Worm (Caenorhabditis elegans): Measurements from ENCODE around the gene math-22.

The math-22 gene

DNA sequence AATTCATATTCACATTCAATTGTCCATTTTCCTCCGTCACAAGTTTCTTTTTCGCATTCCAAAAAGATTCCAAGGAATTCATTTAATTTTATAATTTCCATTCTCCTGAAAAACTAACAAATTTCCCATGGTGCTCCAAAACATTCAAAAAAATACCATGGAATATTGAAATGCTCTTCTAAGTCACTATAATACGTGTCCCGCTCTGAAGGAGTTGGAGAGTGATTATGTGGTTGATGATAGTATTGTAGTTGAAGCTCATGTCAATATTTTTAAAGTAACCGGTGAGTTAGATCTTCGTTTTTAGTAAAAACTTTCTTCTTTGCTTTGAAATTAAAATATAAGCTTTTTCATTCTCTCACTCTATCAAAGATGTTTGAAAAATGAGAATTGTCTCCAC is 14.5 kb upstream of the math-22 start, which contains the start of gene math-9:
Gene math-9 (minus strand): TSS at position 101 of the 400 bp plus-strand sequence.
- TF ChIP-seq ztf-4 (tag; optimal IDR thresholded peaks at IDR 0.05) (no peak), nhr-12 (tag; optimal IDR thresholded peaks at IDR 0.05) (no peak), nhr-77 (tag; optimal IDR thresholded peaks at IDR 0.05) (no peak), lin-15B (tag; optimal IDR thresholded peaks at IDR 0.05) (no peak), nhr-25 (tag; optimal IDR thresholded peaks at IDR 0.05) (no peak), elt-2 (tag; optimal IDR thresholded peaks at IDR 0.05) (no peak), elt-3 (tag; optimal IDR thresholded peaks at IDR 0.05) (no peak), mml-1 (tag; optimal IDR thresholded peaks at IDR 0.05) (no peak), fos-1 (tag; optimal IDR thresholded peaks at IDR 0.05) (no peak), nhr-28 (tag; optimal IDR thresholded peaks at IDR 0.05) (no peak), ama-1 (optimal IDR thresholded peaks at IDR 0.05) (no peak)

- no peak for TF ChIP-seq nhr-11 (tag; optimal IDR thresholded peaks at IDR 0.05)
- no peak for TF ChIP-seq snpc-4 (tag; optimal IDR thresholded peaks at IDR 0.05)
- no peak for TF ChIP-seq elt-3 (tag; optimal IDR thresholded peaks at IDR 0.05)
- no peak for TF ChIP-seq fos-1 (tag; optimal IDR thresholded peaks at IDR 0.05)
- TF ChIP-seq ztf-11 (tag; optimal IDR thresholded peaks at IDR 0.05) = no peak
- no peak for TF ChIP-seq mml-1 (tag; optimal IDR thresholded peaks at IDR 0.05)
- no peak for TF ChIP-seq fkh-2 (tag; optimal IDR thresholded peaks at IDR 0.05)
These were observed 11.3 kb upstream of the math-22 start, which contains the start of gene C16C4.1 for ce11 chrII:1893912-1894311. Gene C16C4.1, plus strand, starts transcription at chrII:1894212.

ce11 chrII:1895278-1895677 is 9.9 kb upstream of the math-22 start, which contains the start of gene C46F9.5:
Gene C46F9.5, plus strand, starts transcription at chrII:1895578.
- TF ChIP-seq nfya-1 (tag; optimal IDR thresholded peaks at IDR 0.05; ENCODE audit: insufficient read depth) = no peak
- TF ChIP-seq lin-39 (tag; optimal IDR thresholded peaks at IDR 0.05) = no peak
- no peak for TF ChIP-seq elt-3 (tag; optimal IDR thresholded peaks at IDR 0.05)
- no peak for TF ChIP-seq fkh-2 (tag; optimal IDR thresholded peaks at IDR 0.05)
- no peak for TF ChIP-seq unc-62 (GFP tag; optimal IDR thresholded peaks at IDR 0.05)
- TF ChIP-seq nhr-77 (tag; optimal IDR thresholded peaks at IDR 0.05) = no peak

DNA sequence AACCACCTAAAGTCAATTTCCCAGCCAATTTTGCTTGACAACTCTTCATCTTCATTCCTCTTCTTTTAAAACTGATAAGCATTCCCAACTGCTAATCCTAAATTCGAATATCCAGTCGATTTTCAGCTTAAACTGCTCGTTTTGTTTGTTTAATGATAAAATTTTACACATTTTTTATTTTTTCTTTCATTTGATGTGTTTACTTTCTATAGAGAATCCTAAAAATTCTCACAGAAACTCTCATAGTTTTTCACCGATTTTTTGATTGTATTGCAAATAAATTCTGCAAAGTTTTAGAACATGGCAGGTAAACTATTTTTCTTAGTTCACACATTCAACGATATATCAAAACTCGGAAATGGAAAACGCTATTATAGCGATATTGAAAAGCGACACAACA is 9.4 kb upstream of the math-22 start, which contains the start of gene math-25:
Gene math-25 (plus strand): TSS at position 301 of the 400 bp plus-strand sequence.
- TF ChIP-seq ceh-16 (tag; optimal IDR thresholded peaks at IDR 0.05) (no peak), lin-39 (tag; optimal IDR thresholded peaks at IDR 0.05) (no peak), nhr-77 (tag; optimal IDR thresholded peaks at IDR 0.05) (no peak), lin-15B (tag; optimal IDR thresholded peaks at IDR 0.05) (no peak), nhr-23 (tag; optimal IDR thresholded peaks at IDR 0.05) (no peak), elt-1 (tag; optimal IDR thresholded peaks at IDR 0.05) (no peak), ceh-28 (tag; optimal IDR thresholded peaks at IDR 0.05) (no peak), aly-2 (tag; optimal IDR thresholded peaks at IDR 0.05) (no peak), pqm-1 (tag; optimal IDR thresholded peaks at IDR 0.05) (no peak), mdl-1 (tag; optimal IDR thresholded peaks at IDR 0.05) (no peak)

ce11 chrII:1897936-1898335 is 7.3 kb upstream of the math-22 start, which contains the start of gene C46F9.6:
Gene C46F9.6, plus strand, starts transcription at chrII:1898236.
- TF ChIP-seq elt-2 (tag; optimal IDR thresholded peaks at IDR 0.05) (peak; percentile 19), tbx-2 (tag; optimal IDR thresholded peaks at IDR 0.05) (no peak), ceh-82 (tag; optimal IDR thresholded peaks at IDR 0.05) (no peak), lin-39 (tag; optimal IDR thresholded peaks at IDR 0.05) (no peak), pha-4 (tag; optimal IDR thresholded peaks at IDR 0.05) (no peak), lsy-12 (tag; optimal IDR thresholded peaks at IDR 0.05) (no peak), jun-1 (tag; optimal IDR thresholded peaks at IDR 0.05) (no peak)

ce11 chrII:1899934-1900333 is 5.3 kb upstream of the math-22 start, which contains the start of gene math-24:
Gene math-24, plus strand, starts transcription at chrII:1900234.
- TF ChIP-seq daf-12 (tag; optimal IDR thresholded peaks at IDR 0.05) = no peak
- TF ChIP-seq elt-3 (tag; optimal IDR thresholded peaks at IDR 0.05) = no peak
- no peak for TF ChIP-seq mml-1 (tag; optimal IDR thresholded peaks at IDR 0.05)
- no peak for TF ChIP-seq ceh-82 (tag; optimal IDR thresholded peaks at IDR 0.05)
- TF ChIP-seq nhr-43 (tag; optimal IDR thresholded peaks at IDR 0.05; ENCODE audit: poor library complexity, severe bottlenecking) = no peak
- TF ChIP-seq nhr-23 (tag; optimal IDR thresholded peaks at IDR 0.05) = no peak
- TF ChIP-seq egl-5 (tag; optimal IDR thresholded peaks at IDR 0.05) = no peak
- no peak for TF ChIP-seq hmg-11 (tag; optimal IDR thresholded peaks at IDR 0.05)
- TF ChIP-seq jun-1 (tag; optimal IDR thresholded peaks at IDR 0.05) = no peak
- no peak for TF ChIP-seq ZK546.5 (tag; optimal IDR thresholded peaks at IDR 0.05)
- TF ChIP-seq ceh-28 (tag; optimal IDR thresholded peaks at IDR 0.05) = no peak
- no peak for TF ChIP-seq elt-1 (tag; optimal IDR thresholded peaks at IDR 0.05)

Data from whole organism, L3 larva.